Worm (Caenorhabditis elegans) whole organism, mixed stage, embryonic: ENCODE data around the gene F27E5.8.

Experiments used
- blmp-1 ChIP-seq: fragments of 150-350 bp; optimal IDR thresholded peaks from 2 replicates; lab custom pipeline; 2014; ENCODE audit warnings: missing biosample characterization, missing genetic modification characterization
- ceh-39 ChIP-seq: fragments of 150-350 bp; optimal IDR thresholded peaks from 2 replicates; lab custom pipeline; 2014; ENCODE audit warnings: missing biosample characterization, missing genetic modification characterization
- elt-1 ChIP-seq: sonication (generic microtip); optimal IDR thresholded peaks from 2 replicates; lab custom pipeline; 2017; ENCODE audit warnings: missing genetic modification characterization, mild to moderate bottlenecking, missing compliant biosample characterization, antibody characterized with exemption, moderate library complexity, borderline replicate concordance; ENCODE audit not compliant: insufficient read depth
- hlh-1 ChIP-seq: fragments of 150-350 bp; optimal IDR thresholded peaks from 2 replicates; lab custom pipeline; 2014; ENCODE audit warnings: missing biosample characterization, missing genetic modification reagents, missing genetic modification characterization
- lin-13 ChIP-seq: fragments of 150-350 bp; optimal IDR thresholded peaks from 2 replicates; lab custom pipeline; 2014; ENCODE audit warnings: missing biosample characterization, missing genetic modification characterization
- lsy-2 ChIP-seq: fragments of 150-350 bp; optimal IDR thresholded peaks from 2 replicates; lab custom pipeline; 2014; ENCODE audit warnings: missing biosample characterization, missing genetic modification characterization
- mab-5 ChIP-seq: fragments of 150-350 bp; optimal IDR thresholded peaks from 2 replicates; lab custom pipeline; 2014; ENCODE audit warnings: missing biosample characterization, missing genetic modification characterization
- mls-2 ChIP-seq: sonication (generic microtip); optimal IDR thresholded peaks from 2 replicates; lab custom pipeline; 2016; ENCODE audit warnings: mild to moderate bottlenecking, missing genetic modification characterization, moderate library complexity, missing compliant biosample characterization
- nhr-237 ChIP-seq: fragments of 150-350 bp; optimal IDR thresholded peaks from 2 replicates; lab custom pipeline; 2014; ENCODE audit warnings: missing biosample characterization, missing genetic modification characterization
- unc-62 ChIP-seq: fragments of 150-350 bp; optimal IDR thresholded peaks from 2 replicates; lab custom pipeline; 2014; ENCODE audit warnings: missing biosample characterization, missing genetic modification reagents, missing genetic modification characterization
- ztf-11 ChIP-seq: fragments of 150-350 bp; optimal IDR thresholded peaks from 2 replicates; lab custom pipeline; 2014; ENCODE audit warnings: missing biosample characterization, missing genetic modification characterization

DNA sequence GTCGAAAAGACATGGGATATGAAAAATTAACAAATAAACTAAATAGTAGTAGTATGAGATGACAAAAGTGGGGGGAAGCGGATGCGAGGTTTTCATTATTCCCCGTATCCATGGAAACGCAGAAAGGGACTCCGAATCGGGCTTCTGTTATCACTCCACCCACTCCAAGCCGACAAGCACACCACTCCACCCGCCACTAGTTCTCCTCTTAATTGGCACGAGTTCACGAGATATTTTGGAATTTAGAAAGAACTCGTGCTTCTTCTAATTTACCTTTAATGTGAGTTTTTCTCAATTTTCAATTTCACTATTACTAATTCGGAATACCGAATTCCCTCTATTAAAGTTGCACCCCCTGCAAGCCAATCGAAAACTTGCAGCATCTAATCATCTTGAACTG is 39.1 kb upstream of the F27E5.8 start:
- no peak for TF ChIP-seq lin-13 (tag; lab: Kevin White, UChicago)
- TF ChIP-seq nhr-237 (tag; lab: Kevin White, UChicago) = no peak
- no peak for TF ChIP-seq ztf-11 (tag; lab: Kevin White, UChicago)
- no peak for TF ChIP-seq mls-2 (tag; lab: Kevin White, UChicago)
- no peak for TF ChIP-seq unc-62
- no peak for TF ChIP-seq ceh-39 (tag; lab: Kevin White, UChicago)
- TF ChIP-seq hlh-1 (tag; lab: Kevin White, UChicago) = no peak
- no peak for TF ChIP-seq lsy-2 (tag; lab: Kevin White, UChicago)
- no peak for TF ChIP-seq blmp-1
- TF ChIP-seq mab-5 = no peak
- no peak for TF ChIP-seq elt-1 (tag; lab: Kevin White, UChicago)
